Fruit fly (Drosophila melanogaster): ENCODE data around the gene CG13312.

CG13312 gene

DNA sequence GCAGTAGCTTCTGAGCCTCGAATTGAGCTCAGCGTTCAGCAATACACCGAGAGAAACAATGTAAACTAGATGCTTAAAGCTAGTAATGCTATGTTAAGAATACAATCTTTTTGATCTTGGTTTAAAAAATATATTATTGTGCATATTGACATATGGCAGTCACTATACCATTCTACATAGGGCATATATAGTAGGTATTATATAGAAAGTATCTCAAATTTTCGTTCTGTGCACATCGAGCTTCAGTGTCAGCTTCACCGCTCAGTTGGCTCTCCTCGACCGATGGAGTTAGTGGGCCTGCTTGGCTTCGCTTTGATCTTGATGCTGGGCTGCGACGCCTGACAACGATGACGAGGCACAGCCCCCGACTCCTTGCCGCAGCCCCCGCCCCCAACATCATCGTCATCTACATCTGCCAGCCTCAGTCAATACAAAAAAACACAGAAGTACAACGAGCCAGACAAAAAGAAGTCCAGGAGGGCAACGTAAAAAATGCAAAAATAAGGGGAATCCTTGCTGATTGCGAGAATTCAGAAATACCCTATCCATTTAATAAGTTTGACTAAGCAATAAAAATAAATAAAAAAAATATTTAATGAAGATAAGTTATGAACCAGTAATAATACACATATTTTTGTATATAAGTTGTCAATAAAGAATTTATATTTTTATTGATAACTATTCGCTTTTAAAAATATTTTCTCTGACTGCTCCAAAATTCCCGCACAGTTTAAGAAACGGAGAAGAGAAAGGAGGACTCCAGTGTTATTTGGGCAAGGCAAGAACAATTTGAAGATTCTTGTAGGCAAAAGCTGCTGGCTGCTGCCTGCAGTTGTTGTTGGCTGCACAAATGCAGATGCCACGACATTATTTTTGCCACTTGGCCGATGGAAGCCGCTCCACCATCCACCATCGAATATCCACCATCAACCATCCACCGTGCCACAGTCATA is 15.0 kb upstream of the CG13312 start:
- TF ChIP-seq Dif (GFP tag; optimal IDR thresholded peaks at IDR 0.05; ENCODE audit: partially characterized antibody) (peak; percentile 16), CrebA (GFP tag; optimal IDR thresholded peaks at IDR 0.05; ENCODE audit: borderline replicate concordance) (peak; percentile 12), woc (GFP tag; optimal IDR thresholded peaks at IDR 0.05) (peak; percentile 83), Sp1 (GFP tag; optimal IDR thresholded peaks at IDR 0.05) (peak; percentile 82), sv (GFP tag; optimal IDR thresholded peaks at IDR 0.05) (no peak), fru (GFP tag; optimal IDR thresholded peaks at IDR 0.05) (peak; percentile 93), Dfd (GFP tag; optimal IDR thresholded peaks at IDR 0.05) (no peak), dl (GFP tag; optimal IDR thresholded peaks at IDR 0.05; ENCODE audit: insufficient read depth in 1 of 2, partially characterized antibody in 2 of 2) (no peak), Jra (GFP tag; optimal IDR thresholded peaks at IDR 0.05) (peak; percentile 53), Hr83 (GFP tag; optimal IDR thresholded peaks at IDR 0.05; ENCODE audit: poor library complexity, severe bottlenecking) (no peak), OdsH (GFP tag; optimal IDR thresholded peaks at IDR 0.05) (peak; percentile 85), Myc (optimal IDR thresholded peaks at IDR 0.05) (no peak), dmrt93B (GFP tag; optimal IDR thresholded peaks at IDR 0.05) (peak; percentile 48), Vsx2 (GFP tag; optimal IDR thresholded peaks at IDR 0.05; ENCODE audit: partially characterized antibody) (no peak), GATAd (GFP tag; optimal IDR thresholded peaks at IDR 0.05) (no peak), N (GFP tag; optimal IDR thresholded peaks at IDR 0.05) (no peak), usp (GFP tag; optimal IDR thresholded peaks at IDR 0.05) (no peak), jim (GFP tag; optimal IDR thresholded peaks at IDR 0.05) (no peak), foxo (GFP tag; optimal IDR thresholded peaks at IDR 0.05) (peak; percentile 67 to 88), Hr78 (GFP tag; optimal IDR thresholded peaks at IDR 0.05) (no peak), psq (GFP tag; optimal IDR thresholded peaks at IDR 0.05) (peak; percentile 67), dsf (GFP tag; optimal IDR thresholded peaks at IDR 0.05; ENCODE audit: borderline replicate concordance) (no peak), HLH106 (tag; optimal IDR thresholded peaks at IDR 0.05) (peak; percentile 88), Mio (GFP tag; optimal IDR thresholded peaks at IDR 0.05) (peak; percentile 6), CG32264 (GFP tag; optimal IDR thresholded peaks at IDR 0.05) (peak; percentile 80), br (GFP tag; optimal IDR thresholded peaks at IDR 0.05) (peak; percentile 92), pan (optimal IDR thresholded peaks at IDR 0.05) (no peak), Abd-B (GFP tag; optimal IDR thresholded peaks at IDR 0.05) (no peak), sage (GFP tag; optimal IDR thresholded peaks at IDR 0.05) (peak; percentile 72), tai (GFP tag; optimal IDR thresholded peaks at IDR 0.05) (peak; percentile 65), h (GFP tag; optimal IDR thresholded peaks at IDR 0.05) (peak; percentile 93), lola (GFP tag; optimal IDR thresholded peaks at IDR 0.05) (no peak), brk (GFP tag; optimal IDR thresholded peaks at IDR 0.05) (peak; percentile 87), ey (GFP tag; optimal IDR thresholded peaks at IDR 0.05) (peak; percentile 87), Hnf4 (GFP tag; optimal IDR thresholded peaks at IDR 0.05) (peak; percentile 88), rgr (GFP tag; optimal IDR thresholded peaks at IDR 0.05) (peak; percentile 89), Rel (GFP tag; optimal IDR thresholded peaks at IDR 0.05) (peak; percentile 14), Rel (tag; optimal IDR thresholded peaks at IDR 0.05) (peak; percentile 74), CG9705 (GFP tag; optimal IDR thresholded peaks at IDR 0.05) (peak; percentile 67)

DNA sequence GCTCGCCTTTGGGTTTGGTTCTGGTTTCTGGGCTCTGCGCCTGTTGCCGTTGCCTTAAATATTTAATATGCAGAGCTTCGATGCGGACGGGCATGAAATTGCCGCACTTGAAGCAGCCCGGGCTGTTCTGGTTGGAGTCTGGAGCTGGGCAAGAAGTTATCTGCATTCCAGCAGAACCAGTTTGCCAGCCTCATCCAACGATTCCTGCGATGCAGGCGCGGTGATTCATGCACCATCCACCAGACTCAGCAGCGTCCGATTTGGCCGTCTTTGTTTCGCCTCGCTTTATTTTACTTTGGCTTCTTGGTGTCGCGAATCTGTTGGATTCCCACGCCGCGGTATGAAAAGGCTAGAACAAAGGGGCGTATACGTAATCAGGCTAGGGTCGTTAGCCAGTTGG is 12.4 kb upstream of the CG13312 start:
- TF ChIP-seq psq (GFP tag; optimal IDR thresholded peaks at IDR 0.05) (peak; percentile 9), Hr83 (GFP tag; optimal IDR thresholded peaks at IDR 0.05; ENCODE audit: poor library complexity, severe bottlenecking) (no peak), Dif (GFP tag; optimal IDR thresholded peaks at IDR 0.05; ENCODE audit: partially characterized antibody) (peak; percentile 34), Jra (GFP tag; optimal IDR thresholded peaks at IDR 0.05) (peak; percentile 60), woc (GFP tag; optimal IDR thresholded peaks at IDR 0.05) (no peak), usp (GFP tag; optimal IDR thresholded peaks at IDR 0.05) (no peak)
